Worm (Caenorhabditis elegans) whole organism, midembryonic: Measurements from ENCODE around the gene C23G10.2.

ENCODE experiments used
- T22C8.4 ChIP-seq: fragments of 200-800 bp; sonication (Bioruptor generic); IDR thresholded peaks from 2 replicates; pipeline ENCODE4 v1.3.6; 2022; ENCODE audit warnings: missing genetic modification characterization, missing compliant biosample characterization
- cog-1 ChIP-seq: sonication (generic microtip); optimal IDR thresholded peaks from 2 replicates; lab custom pipeline; 2016; ENCODE audit warnings: missing genetic modification characterization, missing compliant biosample characterization
- klf-2 ChIP-seq: fragments of 200-800 bp; sonication (Bioruptor generic); conservative IDR thresholded peaks from 2 replicates; pipeline ENCODE4 v1.3.6; 2022; ENCODE audit warnings: missing genetic modification reagents, missing genetic modification characterization, missing compliant biosample characterization
- ztf-23 ChIP-seq: fragments of 200-800 bp; sonication (Bioruptor generic); IDR thresholded peaks from 2 replicates; pipeline ENCODE4 v1.3.6; 2022; ENCODE audit warnings: missing genetic modification reagents, missing genetic modification characterization, missing compliant biosample characterization
- ztf-29 ChIP-seq: fragments of 200-800 bp; sonication (Bioruptor generic); IDR thresholded peaks from 2 replicates; pipeline ENCODE4 v1.3.6; 2022; ENCODE audit warnings: missing genetic modification reagents, missing genetic modification characterization, missing compliant biosample characterization

- TF ChIP-seq T22C8.4 (no peak), klf-2 (no peak), ztf-23 (no peak), cog-1 (tag; lab: Kevin White, UChicago) (no peak), ztf-29 (GFP tag; lab: Robert Waterston, UW) (no peak)
These were observed 1.6 kb upstream of the C23G10.2 start, which contains the start of the genes sna-3 and rps-3 for ce11 chrIII:6206161-6206853.
